Worm (Caenorhabditis elegans) whole organism, L2 larva: ENCODE results near the gene R10F2.4.
A peak's percentile ranks its signal among the peaks of the same experiment; 100 is the strongest.

Experiments used
- R02D3.7 ChIP-seq: fragments of 150-350 bp; optimal IDR thresholded peaks from 2 replicates; lab custom pipeline; 2014; ENCODE audit warnings: missing biosample characterization, missing genetic modification characterization
- egl-27 ChIP-seq: sonication (generic microtip); optimal IDR thresholded peaks from 3 replicates; lab custom pipeline; 2017; ENCODE audit warnings: missing biosample characterization, missing genetic modification reagents, missing genetic modification characterization
- lsy-2 ChIP-seq, 2 experiments: fragments of 150-350 bp in 1 of 2; sonication (generic microtip) in 1 of 2; optimal IDR thresholded peaks; 2 replicates each; lab custom pipeline; 2014 to 2017; ENCODE audit warnings: missing biosample characterization in 2 of 2, missing genetic modification characterization in 2 of 2
- nhr-11 ChIP-seq: fragments of 150-350 bp; optimal IDR thresholded peaks from 2 replicates; lab custom pipeline; 2014; ENCODE audit warnings: missing biosample characterization, missing genetic modification characterization
- nhr-237 ChIP-seq: fragments of 150-350 bp; optimal IDR thresholded peaks from 2 replicates; lab custom pipeline; 2014; ENCODE audit warnings: missing biosample characterization, missing genetic modification characterization
- nhr-77 ChIP-seq: fragments of 150-350 bp; optimal IDR thresholded peaks from 2 replicates; lab custom pipeline; 2014; ENCODE audit warnings: missing biosample characterization, missing genetic modification characterization
- unc-39 ChIP-seq: fragments of 150-350 bp; optimal IDR thresholded peaks from 2 replicates; lab custom pipeline; 2014; ENCODE audit warnings: missing biosample characterization, missing genetic modification characterization
- unc-62 ChIP-seq: fragments of 150-350 bp; optimal IDR thresholded peaks from 2 replicates; lab custom pipeline; 2014; ENCODE audit warnings: missing biosample characterization, missing genetic modification reagents, missing genetic modification characterization

DNA sequence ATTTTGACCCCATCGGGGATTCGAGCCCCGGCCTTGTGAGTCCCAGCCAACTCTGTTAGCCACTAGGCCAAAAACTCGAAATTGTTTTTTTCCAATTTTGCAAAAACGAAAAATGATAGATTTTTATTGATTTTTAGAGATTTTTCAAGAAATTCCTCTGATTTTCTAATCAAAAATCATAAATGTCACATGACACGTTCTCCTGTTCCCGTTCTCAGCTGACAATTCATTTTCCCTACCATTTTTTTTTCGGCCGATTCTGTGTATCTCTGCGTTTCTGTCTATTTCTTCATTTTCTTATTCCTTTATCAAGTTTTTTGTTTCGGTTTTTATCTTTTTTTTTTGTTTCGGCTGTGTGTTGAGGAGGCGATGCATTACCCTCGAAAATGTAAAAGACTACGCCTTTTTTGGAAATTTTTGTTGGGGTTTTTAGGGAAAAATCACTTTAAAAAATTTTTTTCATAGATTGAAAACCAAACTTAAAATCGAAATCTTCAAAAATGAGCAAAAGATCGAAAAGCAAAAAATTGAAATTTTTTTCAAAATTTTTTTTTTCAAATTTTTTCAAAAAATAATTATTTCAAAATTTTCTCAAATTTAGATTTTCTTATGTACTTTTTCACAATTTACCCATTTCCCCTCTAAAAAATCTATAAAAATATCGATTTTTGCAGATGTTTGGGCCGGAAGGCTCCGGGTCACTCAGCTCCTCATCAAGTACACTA lies 48.6 kb downstream of the R10F2.4 start, which contains the start of gene klf-1:
- TF ChIP-seq unc-39 (tag; lab: Kevin White, UChicago): no peak
- no peak for TF ChIP-seq nhr-11 (tag; lab: Kevin White, UChicago)
- TF ChIP-seq nhr-237 (tag; lab: Kevin White, UChicago): no peak
- no peak for TF ChIP-seq egl-27 (tag; lab: Kevin White, UChicago)
- no peak for TF ChIP-seq unc-62 (GFP tag; lab: Kevin White, UChicago)
- peak in 1 of 2 experiments; percentile 18 for TF ChIP-seq lsy-2 (tag; optimal IDR thresholded peaks at IDR 0.05; lab: Kevin White, UChicago)
- TF ChIP-seq nhr-77: no peak
- no peak for TF ChIP-seq R02D3.7 (tag; lab: Kevin White, UChicago)
